Worm (Caenorhabditis elegans) whole organism, L4 larva: Measurements from ENCODE around the gene arrd-4.
A peak's percentile ranks its signal among the peaks of the same experiment; 100 is the strongest.

Experiments used
- F10B5.3 ChIP-seq: sonication (generic microtip); optimal IDR thresholded peaks from 2 replicates; lab custom pipeline; 2016; ENCODE audit warnings: mild to moderate bottlenecking, missing genetic modification characterization, missing compliant biosample characterization
- F26F4.8 ChIP-seq: fragments of 200-800 bp; sonication (Bioruptor generic); conservative IDR thresholded peaks from 2 replicates; pipeline ENCODE4 v1.3.6; 2022; ENCODE audit warnings: missing genetic modification characterization, missing compliant biosample characterization
- Y105C5A.15 ChIP-seq: fragments of 200-800 bp; sonication (Bioruptor generic); IDR thresholded peaks from 2 replicates; pipeline ENCODE4 v1.3.6; 2022; ENCODE audit warnings: missing genetic modification characterization, missing compliant biosample characterization
- Y75B8A.6 ChIP-seq: fragments of 200-800 bp; sonication (Bioruptor generic); IDR thresholded peaks from 2 replicates; pipeline ENCODE4 v1.3.6; 2022; ENCODE audit warnings: missing genetic modification reagents, missing genetic modification characterization, missing compliant biosample characterization
- aly-2 ChIP-seq: sonication (generic microtip); optimal IDR thresholded peaks from 2 replicates; lab custom pipeline; 2018; ENCODE audit warnings: missing biosample characterization, missing genetic modification characterization
- arid-1 ChIP-seq: fragments of 200-800 bp; sonication (Bioruptor generic); conservative IDR thresholded peaks from 2 replicates; pipeline ENCODE4 v1.3.6; 2022; ENCODE audit warnings: missing genetic modification reagents, missing genetic modification characterization, missing compliant biosample characterization
- attf-4 ChIP-seq: sonication (generic microtip); optimal IDR thresholded peaks from 3 replicates; lab custom pipeline; 2017; ENCODE audit warnings: missing biosample characterization, missing genetic modification characterization
- ceh-62 ChIP-seq: sonication (generic microtip); optimal IDR thresholded peaks from 2 replicates; lab custom pipeline; 2017; ENCODE audit warnings: missing biosample characterization, missing genetic modification characterization
- ceh-82 ChIP-seq: sonication (generic microtip); optimal IDR thresholded peaks from 2 replicates; lab custom pipeline; 2017; ENCODE audit warnings: missing biosample characterization, missing genetic modification characterization
- ces-1 ChIP-seq: fragments of 150-350 bp; sonication (generic microtip); optimal IDR thresholded peaks from 4 replicates; lab custom pipeline; 2014; ENCODE audit warnings: missing biosample characterization, missing genetic modification reagents, missing genetic modification characterization
- cey-2 ChIP-seq: sonication (generic microtip); optimal IDR thresholded peaks from 3 replicates; lab custom pipeline; 2017; ENCODE audit warnings: missing genetic modification characterization, mild to moderate bottlenecking, missing compliant biosample characterization, antibody characterized with exemption, borderline replicate concordance; ENCODE audit not compliant: insufficient read depth
- daf-16 ChIP-seq, 3 experiments: sonication (generic microtip); optimal IDR thresholded peaks; 2 replicates each; lab custom pipeline; 2016 to 2017; ENCODE audit warnings: missing genetic modification characterization in 3 of 3, missing genetic modification reagents in 3 of 3, mild to moderate bottlenecking in 2 of 3, missing compliant biosample characterization in 2 of 3, missing biosample characterization in 1 of 3, moderate library complexity in 1 of 3
- dmd-6 ChIP-seq: fragments of 200-800 bp; sonication (Bioruptor generic); IDR thresholded peaks from 2 replicates; pipeline ENCODE4 v1.3.6; 2022; ENCODE audit warnings: missing genetic modification reagents, missing genetic modification characterization, missing compliant biosample characterization
- dmd-8 ChIP-seq: fragments of 200-800 bp; sonication (Bioruptor generic); IDR thresholded peaks from 2 replicates; pipeline ENCODE4 v1.3.6; 2022; ENCODE audit warnings: missing genetic modification characterization, missing compliant biosample characterization
- duxl-1 ChIP-seq: sonication (generic microtip); optimal IDR thresholded peaks from 2 replicates; lab custom pipeline; 2016; ENCODE audit warnings: mild to moderate bottlenecking, missing genetic modification characterization, moderate library complexity, missing compliant biosample characterization; ENCODE audit not compliant: poor library complexity
- dve-1 ChIP-seq: sonication (generic microtip); optimal IDR thresholded peaks from 2 replicates; lab custom pipeline; 2017; ENCODE audit warnings: antibody characterized with exemption, mild to moderate bottlenecking, missing genetic modification characterization, missing compliant biosample characterization; ENCODE audit not compliant: insufficient read depth
- fos-1 ChIP-seq: fragments of 150-350 bp; optimal IDR thresholded peaks from 2 replicates; lab custom pipeline; 2014; ENCODE audit warnings: missing biosample characterization, missing genetic modification characterization
- hlh-11 ChIP-seq: fragments of 200-800 bp; sonication (Bioruptor generic); optimal IDR thresholded peaks from 2 replicates; lab custom pipeline; 2018; ENCODE audit warnings: mild to moderate bottlenecking, missing genetic modification characterization, missing compliant biosample characterization
- hlh-30 ChIP-seq: sonication (generic microtip); optimal IDR thresholded peaks from 2 replicates; lab custom pipeline; 2017; ENCODE audit warnings: antibody characterized with exemption, mild to moderate bottlenecking, missing genetic modification characterization, missing compliant biosample characterization; ENCODE audit not compliant: insufficient read depth
- jun-1 ChIP-seq: fragments of 150-350 bp; optimal IDR thresholded peaks from 2 replicates; lab custom pipeline; 2014; ENCODE audit warnings: missing biosample characterization, missing genetic modification reagents, missing genetic modification characterization
- lin-1 ChIP-seq: fragments of 200-800 bp; sonication (Bioruptor generic); IDR thresholded peaks from 2 replicates; pipeline ENCODE4 v1.3.6; 2022; ENCODE audit warnings: missing genetic modification reagents, missing genetic modification characterization, missing compliant biosample characterization
- lin-15B ChIP-seq: fragments of 150-350 bp; sonication (generic microtip); optimal IDR thresholded peaks from 3 replicates; lab custom pipeline; 2014; ENCODE audit warnings: missing biosample characterization, missing genetic modification characterization
- madf-9 ChIP-seq: fragments of 200-800 bp; sonication (Bioruptor generic); conservative IDR thresholded peaks from 2 replicates; pipeline ENCODE4 v1.3.6; 2022; ENCODE audit warnings: missing genetic modification reagents, missing genetic modification characterization, missing compliant biosample characterization
- mdl-1 ChIP-seq, 2 experiments: fragments of 150-350 bp in 1 of 2; sonication (generic microtip) in 1 of 2; optimal IDR thresholded peaks; 2 replicates each; lab custom pipeline; 2014 to 2017; ENCODE audit warnings: missing biosample characterization in 2 of 2, missing genetic modification characterization in 2 of 2
- mep-1 ChIP-seq: fragments of 150-350 bp; sonication (generic microtip); optimal IDR thresholded peaks from 3 replicates; lab custom pipeline; 2014; ENCODE audit warnings: missing biosample characterization, missing genetic modification characterization
- mes-2 ChIP-seq: sonication (generic microtip); optimal IDR thresholded peaks from 2 replicates; lab custom pipeline; 2016; ENCODE audit warnings: missing genotype, mild to moderate bottlenecking, missing genetic modification characterization, missing compliant biosample characterization; ENCODE audit not compliant: poor library complexity, severe bottlenecking
- mxl-3 ChIP-seq: fragments of 200-800 bp; sonication (Bioruptor generic); optimal IDR thresholded peaks from 2 replicates; lab custom pipeline; 2018; ENCODE audit warnings: mild to moderate bottlenecking, missing genetic modification characterization, missing compliant biosample characterization
- nhr-10 ChIP-seq: fragments of 150-350 bp; optimal IDR thresholded peaks from 2 replicates; lab custom pipeline; 2014; ENCODE audit warnings: missing biosample characterization, missing genetic modification characterization
- nhr-102 ChIP-seq: sonication (generic microtip); optimal IDR thresholded peaks from 2 replicates; lab custom pipeline; 2016; ENCODE audit warnings: mild to moderate bottlenecking, missing genetic modification characterization, moderate library complexity, missing compliant biosample characterization
- nhr-11 ChIP-seq: fragments of 150-350 bp; optimal IDR thresholded peaks from 2 replicates; lab custom pipeline; 2014; ENCODE audit warnings: missing biosample characterization, missing genetic modification characterization
- nhr-111 ChIP-seq: fragments of 200-800 bp; sonication (Bioruptor generic); optimal IDR thresholded peaks from 2 replicates; lab custom pipeline; 2018; ENCODE audit warnings: mild to moderate bottlenecking, missing genetic modification characterization, missing compliant biosample characterization
- nhr-237 ChIP-seq: sonication (generic microtip); optimal IDR thresholded peaks from 2 replicates; lab custom pipeline; 2017; ENCODE audit warnings: missing biosample characterization, missing genetic modification characterization
- nhr-28 ChIP-seq: fragments of 150-350 bp; optimal IDR thresholded peaks from 2 replicates; lab custom pipeline; 2014; ENCODE audit warnings: missing biosample characterization, missing genetic modification characterization
- nhr-48 ChIP-seq: sonication (generic microtip); optimal IDR thresholded peaks from 2 replicates; lab custom pipeline; 2016; ENCODE audit warnings: mild to moderate bottlenecking, missing genetic modification characterization, missing compliant biosample characterization
- nhr-76 ChIP-seq: fragments of 150-350 bp; optimal IDR thresholded peaks from 2 replicates; lab custom pipeline; 2014; ENCODE audit warnings: missing biosample characterization, missing genetic modification characterization
- nhr-77 ChIP-seq: fragments of 150-350 bp; optimal IDR thresholded peaks from 2 replicates; lab custom pipeline; 2014; ENCODE audit warnings: missing biosample characterization, missing genetic modification characterization
- pha-4 ChIP-seq, 2 experiments: fragments of 150-350 bp in 1 of 2; fragments of 200-800 bp in 1 of 2; sonication (Bioruptor generic) in 1 of 2; IDR thresholded peaks in 1 of 2; optimal IDR thresholded peaks in 1 of 2; 2 replicates each; pipeline versions ENCODE4 v1.3.6 to Lab custom; 2014 to 2022; ENCODE audit warnings: missing genetic modification characterization in 2 of 2, missing genetic modification reagents in 2 of 2, missing biosample characterization in 1 of 2, missing compliant biosample characterization in 1 of 2
- pqm-1 ChIP-seq: sonication (generic microtip); optimal IDR thresholded peaks from 2 replicates; lab custom pipeline; 2017; ENCODE audit warnings: missing biosample characterization, missing genetic modification characterization
- snpc-4 ChIP-seq: fragments of 150-350 bp; optimal IDR thresholded peaks from 2 replicates; lab custom pipeline; 2014; ENCODE audit warnings: missing biosample characterization, missing genetic modification characterization
- spr-1 ChIP-seq: sonication (generic microtip); optimal IDR thresholded peaks from 2 replicates; lab custom pipeline; 2016; ENCODE audit warnings: mild to moderate bottlenecking, missing genetic modification characterization, missing compliant biosample characterization
- unc-39 ChIP-seq: sonication (generic microtip); optimal IDR thresholded peaks from 2 replicates; lab custom pipeline; 2017; ENCODE audit warnings: missing biosample characterization, missing genetic modification characterization
- unc-62 ChIP-seq, 3 experiments: fragments of 150-350 bp in 1 of 3; sonication (generic microtip); optimal IDR thresholded peaks in 2 of 3; peaks in 1 of 3; 1 replicate in 1 of 3; 2 replicates in 2 of 3; lab custom pipeline; 2014 to 2017; ENCODE audit warnings: missing biosample characterization in 3 of 3, missing genetic modification characterization in 3 of 3, missing genetic modification reagents in 3 of 3, missing genotype in 1 of 3
- zag-1 ChIP-seq: fragments of 150-350 bp; optimal IDR thresholded peaks from 2 replicates; lab custom pipeline; 2014; ENCODE audit warnings: missing biosample characterization, missing genetic modification characterization
- zfp-3 ChIP-seq: fragments of 200-800 bp; sonication (Bioruptor generic); conservative IDR thresholded peaks from 2 replicates; pipeline ENCODE4 v1.3.6; 2022; ENCODE audit warnings: missing genetic modification reagents, missing genetic modification characterization, missing compliant biosample characterization
- ztf-11 ChIP-seq: fragments of 150-350 bp; optimal IDR thresholded peaks from 2 replicates; lab custom pipeline; 2014; ENCODE audit warnings: missing biosample characterization, missing genetic modification characterization

Gene arrd-4

ce11 chrII:9797664-9798063 is 40.4 kb downstream of the arrd-4 start, which contains the start of gene cyp-13A4:
Gene cyp-13A4, minus strand, starts transcription at chrII:9797740.
- no peak for TF ChIP-seq dve-1 (tag; lab: Kevin White, UChicago)
- peak; percentile 3 for TF ChIP-seq hlh-11
- no peak for TF ChIP-seq F10B5.3
- TF ChIP-seq ceh-82 (tag; lab: Kevin White, UChicago), result no peak
- TF ChIP-seq nhr-102 (tag; lab: Kevin White, UChicago), result peak; percentile 13
- TF ChIP-seq mdl-1 (tag; optimal IDR thresholded peaks at IDR 0.05; lab: Kevin White, UChicago), result no peak
- no peak for TF ChIP-seq lin-1 (GFP tag; lab: Robert Waterston, UW)
- TF ChIP-seq daf-16 (GFP tag; optimal IDR thresholded peaks at IDR 0.05; lab: Kevin White, UChicago), result no peak
- peak; percentile 25 for TF ChIP-seq daf-16 (tag; optimal IDR thresholded peaks at IDR 0.05; lab: Kevin White, UChicago)
- TF ChIP-seq fos-1 (tag; lab: Kevin White, UChicago), result no peak
- peak; percentile 78 for TF ChIP-seq dmd-6
- TF ChIP-seq nhr-111, result no peak
- no peak for TF ChIP-seq mxl-3 (GFP tag; lab: Kevin White, UChicago)
- no peak for TF ChIP-seq zag-1 (tag; lab: Kevin White, UChicago)
- no peak for TF ChIP-seq Y75B8A.6
- peak in 1 of 2 experiments; percentile 29 for TF ChIP-seq unc-62 (GFP tag; optimal IDR thresholded peaks at IDR 0.05 in 1 of 2; lab: Kevin White, UChicago)
- no peak for TF ChIP-seq unc-62 (tag; optimal IDR thresholded peaks at IDR 0.05; lab: Kevin White, UChicago)
- TF ChIP-seq unc-39 (tag; lab: Kevin White, UChicago), result no peak
- no peak for TF ChIP-seq duxl-1
- TF ChIP-seq nhr-11 (tag; lab: Kevin White, UChicago), result no peak
- TF ChIP-seq pqm-1 (tag; lab: Kevin White, UChicago), result peak; percentile 33
- TF ChIP-seq hlh-30 (tag; lab: Kevin White, UChicago), result no peak
- peak; percentile 58 for TF ChIP-seq nhr-28 (tag; lab: Kevin White, UChicago)

- TF ChIP-seq nhr-102 (tag; lab: Kevin White, UChicago) (no peak), F26F4.8 (GFP tag; lab: Robert Waterston, UW) (no peak), nhr-76 (no peak), spr-1 (tag; lab: Kevin White, UChicago) (no peak), lin-15B (no peak), arid-1 (GFP tag; lab: Robert Waterston, UW) (no peak), daf-16 (GFP tag; optimal IDR thresholded peaks at IDR 0.05; lab: Kevin White, UChicago) (no peak), daf-16 (tag; optimal IDR thresholded peaks at IDR 0.05; lab: Kevin White, UChicago) (no peak), jun-1 (no peak), pha-4 (GFP tag; IDR thresholded peaks at IDR 0.05; lab: Robert Waterston, UW) (no peak), pha-4 (tag; optimal IDR thresholded peaks at IDR 0.05; lab: Kevin White, UChicago) (no peak), Y105C5A.15 (no peak), snpc-4 (no peak), ces-1 (no peak), madf-9 (GFP tag; lab: Robert Waterston, UW) (no peak)
These were observed 44.9 kb downstream of the arrd-4 start, which contains the start of gene cyp-13A3 for ce11 chrII:9793197-9793596. Gene cyp-13A3, minus strand, starts transcription at chrII:9793297.

ce11 chrII:9791185-9791584 is 46.9 kb downstream of the arrd-4 start:
- TF ChIP-seq attf-4 (tag; lab: Kevin White, UChicago) (no peak), mxl-3 (GFP tag; lab: Kevin White, UChicago) (peak; percentile 69), pqm-1 (tag; lab: Kevin White, UChicago) (peak; percentile 94), ztf-11 (tag; lab: Kevin White, UChicago) (no peak), nhr-102 (tag; lab: Kevin White, UChicago) (peak; percentile 93), cey-2 (tag; lab: Kevin White, UChicago) (no peak), nhr-48 (tag; lab: Kevin White, UChicago) (peak; percentile 72), madf-9 (GFP tag; lab: Robert Waterston, UW) (no peak), dmd-8 (GFP tag; lab: Robert Waterston, UW) (no peak), hlh-30 (tag; lab: Kevin White, UChicago) (peak; percentile 62), Y75B8A.6 (no peak), dve-1 (tag; lab: Kevin White, UChicago) (peak; percentile 84), mes-2 (tag; lab: Kevin White, UChicago) (no peak), ceh-82 (tag; lab: Kevin White, UChicago) (no peak), nhr-10 (peak; percentile 57), nhr-77 (tag; lab: Kevin White, UChicago) (peak; percentile 88), mep-1 (tag; lab: Kevin White, UChicago) (peak; percentile 2), ceh-62 (tag; lab: Kevin White, UChicago) (no peak), nhr-237 (tag; lab: Kevin White, UChicago) (no peak), aly-2 (tag; lab: Kevin White, UChicago) (no peak), daf-16 (GFP tag; optimal IDR thresholded peaks at IDR 0.05; lab: Kevin White, UChicago) (no peak), daf-16 (tag; optimal IDR thresholded peaks at IDR 0.05; lab: Kevin White, UChicago) (peak; percentile 82), mdl-1 (tag; optimal IDR thresholded peaks at IDR 0.05; lab: Kevin White, UChicago) (peak in 1 of 2 experiments; percentile 70), zfp-3 (no peak), dmd-6 (peak; percentile 96)
